Worm (Caenorhabditis elegans) whole organism, L1 larva: ENCODE measurements around the gene pkc-3.

ENCODE experiments used
- F16B12.6 ChIP-seq: fragments of 150-350 bp; optimal IDR thresholded peaks from 2 replicates; lab custom pipeline; 2014; ENCODE audit warnings: missing biosample characterization, missing genetic modification characterization
- Y116A8C.19 ChIP-seq: sonication (generic microtip); optimal IDR thresholded peaks from 2 replicates; lab custom pipeline; 2016; ENCODE audit warnings: missing compliant biosample characterization, missing genetic modification characterization, borderline replicate concordance
- aha-1 ChIP-seq: fragments of 150-350 bp; optimal IDR thresholded peaks from 2 replicates; lab custom pipeline; 2014; ENCODE audit warnings: missing biosample characterization, missing genetic modification characterization
- alr-1 ChIP-seq: fragments of 200-800 bp; sonication (Bioruptor generic); optimal IDR thresholded peaks from 2 replicates; lab custom pipeline; 2018; ENCODE audit warnings: borderline replicate concordance, mild to moderate bottlenecking, missing genetic modification characterization, missing compliant biosample characterization
- ama-1 ChIP-seq: fragments of 150-350 bp; optimal IDR thresholded peaks from 2 replicates; lab custom pipeline; 2014
- blmp-1 ChIP-seq: fragments of 150-350 bp; optimal IDR thresholded peaks from 2 replicates; lab custom pipeline; 2014; ENCODE audit warnings: missing biosample characterization, missing genetic modification characterization
- ceh-8 ChIP-seq: fragments of 200-800 bp; sonication (Bioruptor generic); optimal IDR thresholded peaks from 2 replicates; lab custom pipeline; 2018; ENCODE audit warnings: mild to moderate bottlenecking, missing genetic modification characterization, moderate library complexity, missing compliant biosample characterization
- ceh-88 ChIP-seq: fragments of 200-800 bp; sonication (Bioruptor generic); IDR thresholded peaks from 2 replicates; pipeline ENCODE4 v1.3.6; 2022; ENCODE audit warnings: missing genetic modification characterization, missing compliant biosample characterization
- dsc-1 ChIP-seq: sonication (generic microtip); optimal IDR thresholded peaks from 2 replicates; lab custom pipeline; 2016; ENCODE audit warnings: mild to moderate bottlenecking, missing genetic modification characterization, missing compliant biosample characterization
- efl-1 ChIP-seq, 4 experiments: fragments of 150-350 bp; optimal IDR thresholded peaks in 3 of 4; peaks in 1 of 4; 1 replicate in 1 of 4; 2 replicates in 3 of 4; lab custom pipeline; 2014; ENCODE audit warnings: missing biosample characterization in 2 of 4, missing genetic modification characterization in 2 of 4, missing genetic modification reagents in 2 of 4
- efl-3 ChIP-seq: fragments of 200-800 bp; sonication (Bioruptor generic); optimal IDR thresholded peaks from 2 replicates; lab custom pipeline; 2018; ENCODE audit warnings: mild to moderate bottlenecking, missing genetic modification characterization, missing compliant biosample characterization
- egl-13 ChIP-seq: sonication (generic microtip); optimal IDR thresholded peaks from 2 replicates; lab custom pipeline; 2016; ENCODE audit warnings: missing genotype, missing genetic modification reagents, missing genetic modification characterization, missing compliant biosample characterization
- egl-27 ChIP-seq, 2 experiments: fragments of 150-350 bp in 1 of 2; sonication (generic microtip); optimal IDR thresholded peaks; 3 replicates each; lab custom pipeline; 2017 to 2018; ENCODE audit warnings: missing biosample characterization in 2 of 2, missing genetic modification characterization in 2 of 2, missing genetic modification reagents in 2 of 2
- elt-3 ChIP-seq, 6 experiments: fragments of 150-350 bp in 1 of 6; sonication (generic microtip); optimal IDR thresholded peaks; 2 replicates each; lab custom pipeline; 2017 to 2018; ENCODE audit warnings: missing biosample characterization in 6 of 6, missing genetic modification characterization in 6 of 6, inconsistent platforms in 1 of 6
- fkh-10 ChIP-seq: sonication (generic microtip); optimal IDR thresholded peaks from 2 replicates; lab custom pipeline; 2017; ENCODE audit warnings: missing biosample characterization, missing genetic modification reagents, missing genetic modification characterization
- fkh-8 ChIP-seq: sonication (generic microtip); optimal IDR thresholded peaks from 2 replicates; lab custom pipeline; 2016; ENCODE audit warnings: mild to moderate bottlenecking, missing genetic modification characterization, missing compliant biosample characterization
- hlh-4 ChIP-seq: sonication (generic microtip); optimal IDR thresholded peaks from 2 replicates; lab custom pipeline; 2016; ENCODE audit warnings: mild to moderate bottlenecking, missing genetic modification characterization, missing compliant biosample characterization
- isw-1 ChIP-seq: fragments of 200-800 bp; sonication (Bioruptor generic); IDR thresholded peaks from 2 replicates; pipeline ENCODE4 v1.3.6; 2022; ENCODE audit warnings: missing genetic modification characterization, missing compliant biosample characterization
- lin-15B ChIP-seq: fragments of 150-350 bp; sonication (generic microtip); optimal IDR thresholded peaks from 3 replicates; lab custom pipeline; 2014; ENCODE audit warnings: missing biosample characterization, missing genetic modification characterization
- lin-35 ChIP-seq, 2 experiments: fragments of 150-350 bp; optimal IDR thresholded peaks; 2 replicates each; lab custom pipeline; 2014; ENCODE audit warnings: missing biosample characterization in 2 of 2, missing genetic modification characterization in 2 of 2, missing genetic modification reagents in 2 of 2
- lin-39 ChIP-seq: fragments of 150-350 bp; optimal IDR thresholded peaks from 2 replicates; lab custom pipeline; 2014; ENCODE audit warnings: missing biosample characterization, missing genetic modification reagents, missing genetic modification characterization
- lsy-2 ChIP-seq, 2 experiments: fragments of 150-350 bp; optimal IDR thresholded peaks; 2 replicates each; lab custom pipeline; 2014; ENCODE audit warnings: missing biosample characterization in 2 of 2, missing genetic modification characterization in 2 of 2
- mab-9 ChIP-seq: fragments of 200-800 bp; sonication (Bioruptor generic); IDR thresholded peaks from 2 replicates; pipeline ENCODE4 v1.3.6; 2022; ENCODE audit warnings: missing genetic modification reagents, missing genetic modification characterization, missing compliant biosample characterization
- mdl-1 ChIP-seq, 2 experiments: fragments of 150-350 bp; optimal IDR thresholded peaks; 2 replicates each; lab custom pipeline; 2014 to 2017; ENCODE audit warnings: missing biosample characterization in 2 of 2, missing genetic modification characterization in 2 of 2, inconsistent platforms in 1 of 2
- mep-1 ChIP-seq: fragments of 150-350 bp; optimal IDR thresholded peaks from 2 replicates; lab custom pipeline; 2014; ENCODE audit warnings: missing biosample characterization, missing genetic modification characterization
- nhr-19 ChIP-seq: fragments of 200-800 bp; sonication (Bioruptor generic); conservative IDR thresholded peaks from 2 replicates; pipeline ENCODE4 v1.3.6; 2022; ENCODE audit warnings: missing genetic modification characterization, missing compliant biosample characterization
- nhr-237 ChIP-seq: fragments of 150-350 bp; optimal IDR thresholded peaks from 2 replicates; lab custom pipeline; 2014; ENCODE audit warnings: missing biosample characterization, missing genetic modification characterization
- nhr-28 ChIP-seq: fragments of 150-350 bp; optimal IDR thresholded peaks from 2 replicates; lab custom pipeline; 2014; ENCODE audit warnings: missing biosample characterization, missing genetic modification characterization
- nhr-47 ChIP-seq: sonication (generic microtip); optimal IDR thresholded peaks from 2 replicates; lab custom pipeline; 2016; ENCODE audit warnings: mild to moderate bottlenecking, missing genetic modification characterization, moderate library complexity, missing compliant biosample characterization
- nhr-76 ChIP-seq: sonication (generic microtip); optimal IDR thresholded peaks from 2 replicates; lab custom pipeline; 2017; ENCODE audit warnings: missing biosample characterization, missing genetic modification characterization
- nhr-77 ChIP-seq: fragments of 150-350 bp; optimal IDR thresholded peaks from 2 replicates; lab custom pipeline; 2014; ENCODE audit warnings: missing biosample characterization, missing genetic modification characterization
- nhr-85 ChIP-seq: sonication (generic microtip); peaks from one replicate; lab custom pipeline; 2016; ENCODE audit warnings: missing genetic modification characterization, inconsistent platforms, missing compliant biosample characterization
- nhr-90 ChIP-seq: sonication (generic microtip); optimal IDR thresholded peaks from 2 replicates; lab custom pipeline; 2016; ENCODE audit warnings: mild to moderate bottlenecking, missing genetic modification characterization, missing compliant biosample characterization; ENCODE audit not compliant: poor library complexity
- pag-3 ChIP-seq: sonication (generic microtip); optimal IDR thresholded peaks from 2 replicates; lab custom pipeline; 2017; ENCODE audit warnings: missing genetic modification characterization, mild to moderate bottlenecking, missing compliant biosample characterization, antibody characterized with exemption, borderline replicate concordance; ENCODE audit not compliant: insufficient read depth
- pqm-1 ChIP-seq: sonication (generic microtip); optimal IDR thresholded peaks from 3 replicates; lab custom pipeline; 2017; ENCODE audit warnings: missing biosample characterization, missing genetic modification characterization
- rnt-1 ChIP-seq: sonication (generic microtip); optimal IDR thresholded peaks from 2 replicates; lab custom pipeline; 2016; ENCODE audit warnings: mild to moderate bottlenecking, missing genetic modification characterization, moderate library complexity, missing compliant biosample characterization
- skn-1 ChIP-seq: fragments of 150-350 bp; optimal IDR thresholded peaks from 2 replicates; lab custom pipeline; 2014; ENCODE audit warnings: missing biosample characterization, missing genetic modification characterization
- snpc-4 ChIP-seq: fragments of 150-350 bp; optimal IDR thresholded peaks from 2 replicates; lab custom pipeline; 2014; ENCODE audit warnings: missing biosample characterization, missing genetic modification characterization
- snu-23 ChIP-seq: sonication (generic microtip); optimal IDR thresholded peaks from 2 replicates; lab custom pipeline; 2016; ENCODE audit warnings: missing genetic modification characterization, missing compliant biosample characterization
- tbx-2 ChIP-seq: sonication (generic microtip); optimal IDR thresholded peaks from 2 replicates; lab custom pipeline; 2016; ENCODE audit warnings: missing genetic modification characterization, missing compliant biosample characterization
- unc-130 ChIP-seq: fragments of 150-350 bp; optimal IDR thresholded peaks from 2 replicates; lab custom pipeline; 2017; ENCODE audit warnings: missing biosample characterization, missing genetic modification characterization, inconsistent platforms
- unc-62 ChIP-seq: fragments of 150-350 bp; optimal IDR thresholded peaks from 2 replicates; lab custom pipeline; 2014; ENCODE audit warnings: missing biosample characterization, missing genetic modification reagents, missing genetic modification characterization
- unc-86 ChIP-seq: sonication (generic microtip); optimal IDR thresholded peaks from 2 replicates; lab custom pipeline; 2016; ENCODE audit warnings: missing genetic modification characterization, missing compliant biosample characterization
- vab-15 ChIP-seq: sonication (generic microtip); optimal IDR thresholded peaks from 2 replicates; lab custom pipeline; 2017; ENCODE audit warnings: missing genotype, mild to moderate bottlenecking, missing genetic modification characterization, missing compliant biosample characterization
- xbp-1 ChIP-seq: sonication (generic microtip); optimal IDR thresholded peaks from 2 replicates; lab custom pipeline; 2016; ENCODE audit warnings: missing genetic modification characterization, missing compliant biosample characterization
- zip-4 ChIP-seq: fragments of 200-800 bp; sonication (Bioruptor generic); optimal IDR thresholded peaks from 2 replicates; lab custom pipeline; 2018; ENCODE audit warnings: mild to moderate bottlenecking, missing genetic modification characterization, moderate library complexity, missing compliant biosample characterization
- ztf-4 ChIP-seq: fragments of 150-350 bp; optimal IDR thresholded peaks from 2 replicates; lab custom pipeline; 2014; ENCODE audit warnings: missing biosample characterization, missing genetic modification characterization

The pkc-3 gene

ce11 chrII:5426054-5426453, 46.2 kb downstream of the pkc-3 start (continued):
- TF ChIP-seq fkh-10 (GFP tag; lab: Kevin White, UChicago) (no peak), ztf-4 (tag; lab: Kevin White, UChicago) (peak; percentile 36), nhr-77 (tag; lab: Kevin White, UChicago) (no peak), elt-3 (tag; optimal IDR thresholded peaks at IDR 0.05; lab: Kevin White, UChicago) (peak in 1 of 6 experiments; percentile 74), lin-35 (GFP tag; optimal IDR thresholded peaks at IDR 0.05; lab: Kevin White, UChicago) (peak; percentile 60 to 78), alr-1 (tag; lab: Kevin White, UChicago) (no peak), snpc-4 (tag; lab: Kevin White, UChicago) (peak; percentile 6), efl-1 (optimal IDR thresholded peaks at IDR 0.05; lab: Kevin White, UChicago) (peak; percentile 45 to 55), efl-1 (GFP tag; optimal IDR thresholded peaks at IDR 0.05 in 1 of 2; lab: Kevin White, UChicago) (peak; percentile 45 to 89), mdl-1 (tag; optimal IDR thresholded peaks at IDR 0.05; lab: Kevin White, UChicago) (peak in 1 of 2 experiments; percentile 62), snu-23 (GFP tag; lab: Kevin White, UChicago) (peak; percentile 81), nhr-237 (tag; lab: Kevin White, UChicago) (no peak), Y116A8C.19 (tag; lab: Kevin White, UChicago) (no peak), pqm-1 (tag; lab: Kevin White, UChicago) (no peak), unc-86 (no peak), skn-1 (tag; lab: Kevin White, UChicago) (peak; percentile 17), F16B12.6 (tag; lab: Kevin White, UChicago) (peak; percentile 34), ama-1 (lab: Kevin White, UChicago) (no peak), tbx-2 (no peak), aha-1 (tag; lab: Kevin White, UChicago) (no peak), unc-62 (no peak), unc-130 (tag; lab: Kevin White, UChicago) (no peak)

- TF ChIP-seq egl-13 (tag; lab: Kevin White, UChicago) (no peak), nhr-85 (tag; lab: Kevin White, UChicago) (peak; percentile 12), fkh-8 (tag; lab: Kevin White, UChicago) (no peak)
These were observed 46.6 kb downstream of the pkc-3 start for ce11 chrII:5426470-5426869.

ce11 chrII:5429522-5430257, 49.9 kb downstream of the pkc-3 start, which contains the start of the genes F07F6.4 and F07F6.2:
Gene F07F6.4, minus strand, starts transcription at chrII:5429572.
Gene F07F6.2, plus strand, starts transcription at chrII:5430207.
- TF ChIP-seq vab-15, result no peak
- no peak for TF ChIP-seq hlh-4 (tag; lab: Kevin White, UChicago)
- TF ChIP-seq efl-3, result no peak
- no peak for TF ChIP-seq nhr-85 (tag; lab: Kevin White, UChicago)
- TF ChIP-seq lsy-2 (tag; optimal IDR thresholded peaks at IDR 0.05; lab: Kevin White, UChicago), result peak in 1 of 2 experiments; percentile 15
- TF ChIP-seq egl-13 (tag; lab: Kevin White, UChicago), result no peak
- peak; percentile 2 for TF ChIP-seq nhr-47 (tag; lab: Kevin White, UChicago)
- TF ChIP-seq dsc-1 (tag; lab: Kevin White, UChicago), result no peak
- no peak for TF ChIP-seq ama-1 (lab: Kevin White, UChicago)
- TF ChIP-seq alr-1 (tag; lab: Kevin White, UChicago), result no peak
- TF ChIP-seq ceh-8 (GFP tag; lab: Kevin White, UChicago), result no peak
- no peak for TF ChIP-seq nhr-28 (tag; lab: Kevin White, UChicago)
- TF ChIP-seq nhr-77 (tag; lab: Kevin White, UChicago), result no peak
- TF ChIP-seq ceh-88, result no peak
- TF ChIP-seq aha-1 (tag; lab: Kevin White, UChicago), result no peak
- TF ChIP-seq zip-4 (GFP tag; lab: Kevin White, UChicago), result no peak
- TF ChIP-seq rnt-1 (tag; lab: Kevin White, UChicago), result peak; percentile 20
- no peak for TF ChIP-seq nhr-76 (tag; lab: Kevin White, UChicago)
- TF ChIP-seq egl-27 (tag; optimal IDR thresholded peaks at IDR 0.05; lab: Kevin White, UChicago), result no peak
- no peak for TF ChIP-seq mab-9 (GFP tag; lab: Robert Waterston, UW)
- TF ChIP-seq blmp-1 (tag; lab: Kevin White, UChicago), result peak; percentile 34
- TF ChIP-seq xbp-1, result peak; percentile 68
- TF ChIP-seq skn-1 (tag; lab: Kevin White, UChicago), result peak; percentile 19
- no peak for TF ChIP-seq isw-1
- TF ChIP-seq mep-1 (tag; lab: Kevin White, UChicago), result no peak
- TF ChIP-seq nhr-19 (GFP tag; lab: Robert Waterston, UW), result no peak
- no peak for TF ChIP-seq pag-3 (tag; lab: Kevin White, UChicago)
- TF ChIP-seq unc-130 (tag; lab: Kevin White, UChicago), result peak; percentile 53
- TF ChIP-seq lin-39 (tag; lab: Kevin White, UChicago), result no peak
- TF ChIP-seq nhr-90 (tag; lab: Kevin White, UChicago), result no peak
- no peak for TF ChIP-seq lin-15B (tag; lab: Kevin White, UChicago)
